Fruit fly (Drosophila melanogaster) whole organism, embryonic: Measurements from ENCODE around the gene Fas2.

Experiments used
- Atf6 ChIP-seq: fragments of 200-800 bp; sonication (Bioruptor generic); IDR thresholded peaks from 2 replicates; pipeline ENCODE4 v1.3.6; 2022; ENCODE audit warnings: missing biosample characterization, missing genetic modification characterization
- usp ChIP-seq: fragments of >200 bp; optimal IDR thresholded peaks from 2 replicates; lab custom pipeline; 2017; ENCODE audit warnings: missing biosample characterization, missing genetic modification characterization

DNA sequence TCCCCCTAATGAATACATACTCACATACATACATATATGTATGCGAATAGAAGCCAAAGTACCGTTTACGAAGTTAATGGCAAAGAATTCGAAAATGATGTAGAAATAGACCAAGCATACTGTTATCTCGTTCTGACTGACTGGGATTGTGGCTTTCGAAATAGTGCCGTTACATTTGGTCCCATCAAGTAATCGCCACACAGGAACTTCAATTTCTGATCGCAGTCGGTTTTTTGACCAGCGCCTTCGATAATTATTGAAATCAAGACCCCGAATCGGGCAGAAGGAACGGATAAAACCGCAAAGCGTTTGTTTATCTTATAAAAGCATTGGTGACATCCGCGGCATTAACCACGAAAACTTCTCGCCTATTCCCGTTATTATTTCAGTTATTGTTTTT, 86.3 kb downstream of the Fas2 start:
- no peak for TF ChIP-seq Atf6
- TF ChIP-seq usp (GFP tag; lab: Kevin White, UChicago), result no peak
